Worm (Caenorhabditis elegans) whole organism, young adult: Measurements from ENCODE around the gene arrd-13.

Experiments used
- B0035.1 ChIP-seq: sonication (generic microtip); optimal IDR thresholded peaks from 2 replicates; lab custom pipeline; 2016; ENCODE audit warnings: missing genetic modification characterization, mild to moderate bottlenecking, missing compliant biosample characterization, missing genotype, missing genetic modification reagents
- B0336.3 ChIP-seq: fragments of 200-800 bp; sonication (Bioruptor generic); IDR thresholded peaks from 2 replicates; pipeline ENCODE4 v1.3.6; 2022; ENCODE audit warnings: missing genetic modification characterization, missing compliant biosample characterization
- C06A6.2 ChIP-seq: fragments of 200-800 bp; sonication (Bioruptor generic); conservative IDR thresholded peaks from 2 replicates; pipeline ENCODE4 v1.3.6; 2022; ENCODE audit warnings: missing genetic modification characterization, missing compliant biosample characterization
- D2030.7 ChIP-seq: fragments of 200-800 bp; sonication (Bioruptor generic); IDR thresholded peaks from 2 replicates; pipeline ENCODE4 v1.3.6; 2022; ENCODE audit warnings: missing genetic modification reagents, missing genetic modification characterization, missing compliant biosample characterization
- F33H1.4 ChIP-seq: fragments of 200-800 bp; sonication (Bioruptor generic); IDR thresholded peaks from 2 replicates; pipeline ENCODE4 v1.3.6; 2022; ENCODE audit warnings: missing genetic modification reagents, missing genetic modification characterization, missing compliant biosample characterization
- F37B4.10 ChIP-seq: fragments of 200-800 bp; sonication (Bioruptor generic); IDR thresholded peaks from 2 replicates; pipeline ENCODE4 v1.3.6; 2022; ENCODE audit warnings: missing genetic modification characterization, missing compliant biosample characterization
- F49E8.2 ChIP-seq: sonication (generic microtip); optimal IDR thresholded peaks from 3 replicates; lab custom pipeline; 2017; ENCODE audit warnings: missing genetic modification characterization, mild to moderate bottlenecking, missing compliant biosample characterization, antibody characterized with exemption, moderate library complexity; ENCODE audit not compliant: insufficient read depth
- F52B5.7 ChIP-seq: sonication (generic microtip); optimal IDR thresholded peaks from 2 replicates; lab custom pipeline; 2016; ENCODE audit warnings: mild to moderate bottlenecking, missing genetic modification characterization, missing compliant biosample characterization
- F55B11.4 ChIP-seq: sonication (generic microtip); optimal IDR thresholded peaks from 2 replicates; lab custom pipeline; 2016; ENCODE audit warnings: missing compliant biosample characterization, missing genetic modification characterization, borderline replicate concordance; ENCODE audit not compliant: insufficient read depth
- T07F8.4 ChIP-seq: sonication (generic microtip); optimal IDR thresholded peaks from 2 replicates; lab custom pipeline; 2016; ENCODE audit warnings: mild to moderate bottlenecking, missing genetic modification characterization, moderate library complexity, missing compliant biosample characterization
- T26A5.8 ChIP-seq: sonication (generic microtip); optimal IDR thresholded peaks from 2 replicates; lab custom pipeline; 2016; ENCODE audit warnings: missing genetic modification characterization, missing compliant biosample characterization
- Y53F4B.3 ChIP-seq: fragments of 200-800 bp; sonication (Bioruptor generic); IDR thresholded peaks from 2 replicates; pipeline ENCODE4 v1.3.6; 2022; ENCODE audit warnings: missing genetic modification reagents, missing genetic modification characterization, missing compliant biosample characterization
- Y53G8AR.9 ChIP-seq: fragments of 200-800 bp; sonication (Bioruptor generic); conservative IDR thresholded peaks from 2 replicates; pipeline ENCODE4 v1.3.6; 2022; ENCODE audit warnings: missing genetic modification reagents, missing genetic modification characterization, missing compliant biosample characterization
- attf-3 ChIP-seq: fragments of 200-800 bp; sonication (Bioruptor generic); conservative IDR thresholded peaks from 2 replicates; pipeline ENCODE4 v1.3.6; 2022; ENCODE audit warnings: missing genetic modification reagents, missing genetic modification characterization, missing compliant biosample characterization
- cebp-1 ChIP-seq, 2 experiments: fragments of 200-800 bp in 1 of 2; sonication (Bioruptor generic) in 1 of 2; sonication (generic microtip) in 1 of 2; IDR thresholded peaks in 1 of 2; optimal IDR thresholded peaks in 1 of 2; 2 replicates each; pipeline versions ENCODE4 v1.3.6 to Lab custom; 2017 to 2022; ENCODE audit warnings: missing compliant biosample characterization in 2 of 2, missing genetic modification characterization in 2 of 2, mild to moderate bottlenecking in 1 of 2, missing genetic modification reagents in 1 of 2, moderate library complexity in 1 of 2
- cebp-2 ChIP-seq: fragments of 200-800 bp; sonication (Bioruptor generic); IDR thresholded peaks from 2 replicates; pipeline ENCODE4 v1.3.6; 2022; ENCODE audit warnings: missing genetic modification characterization, missing compliant biosample characterization
- ceh-27 ChIP-seq: fragments of 200-800 bp; sonication (Bioruptor generic); optimal IDR thresholded peaks from 2 replicates; lab custom pipeline; 2018; ENCODE audit warnings: mild to moderate bottlenecking, missing genetic modification characterization, moderate library complexity, missing compliant biosample characterization
- ceh-40 ChIP-seq: fragments of 200-800 bp; sonication (Bioruptor generic); IDR thresholded peaks from 2 replicates; pipeline ENCODE4 v1.3.6; 2022; ENCODE audit warnings: missing genetic modification characterization, missing compliant biosample characterization
- ceh-58 ChIP-seq: fragments of 200-800 bp; sonication (Bioruptor generic); IDR thresholded peaks from 2 replicates; pipeline ENCODE4 v1.3.6; 2022; ENCODE audit warnings: missing genetic modification characterization, missing compliant biosample characterization
- ceh-91 ChIP-seq: fragments of 200-800 bp; sonication (Bioruptor generic); IDR thresholded peaks from 2 replicates; pipeline ENCODE4 v1.3.6; 2022; ENCODE audit warnings: missing genetic modification reagents, missing genetic modification characterization, missing compliant biosample characterization
- dox-1 ChIP-seq: fragments of 200-800 bp; sonication (Bioruptor generic); IDR thresholded peaks from 2 replicates; pipeline ENCODE4 v1.3.6; 2022; ENCODE audit warnings: missing genetic modification reagents, missing genetic modification characterization, missing compliant biosample characterization
- dpl-1 ChIP-seq: fragments of 150-350 bp; optimal IDR thresholded peaks from 2 replicates; lab custom pipeline; 2014; ENCODE audit warnings: missing biosample characterization, missing genetic modification reagents, missing genetic modification characterization
- egrh-3 ChIP-seq: fragments of 200-800 bp; sonication (Bioruptor generic); IDR thresholded peaks from 2 replicates; pipeline ENCODE4 v1.3.6; 2022; ENCODE audit warnings: missing genetic modification reagents, missing genetic modification characterization, missing compliant biosample characterization
- ets-4 ChIP-seq: fragments of 200-800 bp; sonication (Bioruptor generic); optimal IDR thresholded peaks from 2 replicates; lab custom pipeline; 2018; ENCODE audit warnings: mild to moderate bottlenecking, missing genetic modification characterization, missing compliant biosample characterization
- fkh-3 ChIP-seq: sonication (generic microtip); optimal IDR thresholded peaks from 2 replicates; lab custom pipeline; 2016; ENCODE audit warnings: mild to moderate bottlenecking, missing genetic modification characterization, missing compliant biosample characterization
- hmg-1.2 ChIP-seq: fragments of 200-800 bp; sonication (Bioruptor generic); IDR thresholded peaks from 2 replicates; pipeline ENCODE4 v1.3.6; 2022; ENCODE audit warnings: missing genetic modification reagents, missing genetic modification characterization, missing compliant biosample characterization
- hmg-20 ChIP-seq: fragments of 200-800 bp; sonication (Bioruptor generic); IDR thresholded peaks from 2 replicates; pipeline ENCODE4 v1.3.6; 2022; ENCODE audit warnings: missing genetic modification reagents, missing genetic modification characterization, missing compliant biosample characterization
- lag-1 ChIP-seq: fragments of 200-800 bp; sonication (Bioruptor generic); IDR thresholded peaks from 2 replicates; pipeline ENCODE4 v1.3.6; 2022; ENCODE audit warnings: missing genetic modification reagents, missing genetic modification characterization, missing compliant biosample characterization
- let-526 ChIP-seq: fragments of 200-800 bp; sonication (Bioruptor generic); IDR thresholded peaks from 2 replicates; pipeline ENCODE4 v1.3.6; 2022; ENCODE audit warnings: missing genetic modification reagents, missing genetic modification characterization, missing compliant biosample characterization
- lir-1 ChIP-seq: fragments of 200-800 bp; sonication (Bioruptor generic); conservative IDR thresholded peaks from 2 replicates; pipeline ENCODE4 v1.3.6; 2022; ENCODE audit warnings: missing genetic modification reagents, missing genetic modification characterization, missing compliant biosample characterization
- madf-6 ChIP-seq: fragments of 200-800 bp; sonication (Bioruptor generic); IDR thresholded peaks from 2 replicates; pipeline ENCODE4 v1.3.6; 2022; ENCODE audit warnings: missing genetic modification reagents, missing genetic modification characterization, missing compliant biosample characterization
- mcd-1 ChIP-seq: fragments of 200-800 bp; sonication (Bioruptor generic); IDR thresholded peaks from 2 replicates; pipeline ENCODE4 v1.3.6; 2022; ENCODE audit warnings: missing genetic modification reagents, missing genetic modification characterization, missing compliant biosample characterization
- mel-28 ChIP-seq: sonication (generic microtip); optimal IDR thresholded peaks from 2 replicates; lab custom pipeline; 2016; ENCODE audit warnings: borderline replicate concordance, mild to moderate bottlenecking, missing genetic modification characterization, missing compliant biosample characterization
- nhr-120 ChIP-seq: fragments of 200-800 bp; sonication (Bioruptor generic); IDR thresholded peaks from 2 replicates; pipeline ENCODE4 v1.3.6; 2022; ENCODE audit warnings: missing genetic modification characterization, missing compliant biosample characterization
- nhr-90 ChIP-seq: sonication (generic microtip); optimal IDR thresholded peaks from 2 replicates; lab custom pipeline; 2016; ENCODE audit warnings: missing genotype, mild to moderate bottlenecking, missing genetic modification characterization, missing compliant biosample characterization
- rcor-1 ChIP-seq: fragments of 200-800 bp; sonication (Bioruptor generic); IDR thresholded peaks from 2 replicates; pipeline ENCODE4 v1.3.6; 2022; ENCODE audit warnings: missing genetic modification reagents, missing genetic modification characterization, missing compliant biosample characterization
- rpc-1 ChIP-seq, 2 experiments: fragments of 150-350 bp in 1 of 2; sonication (generic microtip) in 1 of 2; optimal IDR thresholded peaks; 2 replicates each; lab custom pipeline; 2014 to 2018; ENCODE audit warnings: missing biosample characterization in 1 of 2, missing genetic modification characterization in 1 of 2, missing genetic modification reagents in 1 of 2, missing genotype in 1 of 2
- sdz-38 ChIP-seq: sonication (generic microtip); optimal IDR thresholded peaks from 2 replicates; lab custom pipeline; 2016; ENCODE audit warnings: missing genotype, missing genetic modification characterization, missing compliant biosample characterization
- snpc-4 ChIP-seq, 5 experiments: fragments of 150-350 bp in 1 of 5; sonication (generic microtip) in 4 of 5; optimal IDR thresholded peaks; 2 replicates each; lab custom pipeline; 2014 to 2018; ENCODE audit warnings: missing genetic modification characterization in 5 of 5, missing biosample characterization in 3 of 5, antibody characterized with exemption in 2 of 5, mild to moderate bottlenecking in 2 of 5, missing compliant biosample characterization in 2 of 5, missing genotype in 2 of 5, moderate library complexity in 2 of 5, missing genetic modification reagents in 1 of 5
- sptf-2 ChIP-seq: fragments of 200-800 bp; sonication (Bioruptor generic); optimal IDR thresholded peaks from 2 replicates; lab custom pipeline; 2018; ENCODE audit warnings: mild to moderate bottlenecking, missing genetic modification characterization, missing compliant biosample characterization
- tbp1 ChIP-seq: fragments of 200-800 bp; sonication (Bioruptor generic); optimal IDR thresholded peaks from 2 replicates; lab custom pipeline; 2018; ENCODE audit warnings: mild to moderate bottlenecking, missing genetic modification characterization, missing compliant biosample characterization
- unc-130 ChIP-seq: sonication (generic microtip); optimal IDR thresholded peaks from 2 replicates; lab custom pipeline; 2016; ENCODE audit warnings: missing genetic modification reagents, missing genetic modification characterization, missing compliant biosample characterization
- xnd-1 ChIP-seq: sonication (generic microtip); optimal IDR thresholded peaks from 2 replicates; lab custom pipeline; 2016; ENCODE audit warnings: missing genotype, missing genetic modification reagents, missing genetic modification characterization, missing compliant biosample characterization
- zim-3 ChIP-seq: sonication (generic microtip); optimal IDR thresholded peaks from 2 replicates; lab custom pipeline; 2017; ENCODE audit warnings: mild to moderate bottlenecking, missing genetic modification characterization, moderate library complexity, missing compliant biosample characterization
- ztf-18 ChIP-seq: sonication (generic microtip); optimal IDR thresholded peaks from 2 replicates; lab custom pipeline; 2016; ENCODE audit warnings: missing genotype, mild to moderate bottlenecking, missing genetic modification characterization, missing compliant biosample characterization
- ztf-26 ChIP-seq: sonication (generic microtip); optimal IDR thresholded peaks from 2 replicates; lab custom pipeline; 2017; ENCODE audit warnings: missing genetic modification characterization, missing compliant biosample characterization
- ztf-3 ChIP-seq: fragments of 200-800 bp; sonication (Bioruptor generic); optimal IDR thresholded peaks from 2 replicates; lab custom pipeline; 2018; ENCODE audit warnings: mild to moderate bottlenecking, missing genetic modification characterization, missing compliant biosample characterization
- ztf-6 ChIP-seq: fragments of 200-800 bp; sonication (Bioruptor generic); IDR thresholded peaks from 2 replicates; pipeline ENCODE4 v1.3.6; 2022; ENCODE audit warnings: missing genetic modification reagents, missing genetic modification characterization, missing compliant biosample characterization

The arrd-13 gene

DNA sequence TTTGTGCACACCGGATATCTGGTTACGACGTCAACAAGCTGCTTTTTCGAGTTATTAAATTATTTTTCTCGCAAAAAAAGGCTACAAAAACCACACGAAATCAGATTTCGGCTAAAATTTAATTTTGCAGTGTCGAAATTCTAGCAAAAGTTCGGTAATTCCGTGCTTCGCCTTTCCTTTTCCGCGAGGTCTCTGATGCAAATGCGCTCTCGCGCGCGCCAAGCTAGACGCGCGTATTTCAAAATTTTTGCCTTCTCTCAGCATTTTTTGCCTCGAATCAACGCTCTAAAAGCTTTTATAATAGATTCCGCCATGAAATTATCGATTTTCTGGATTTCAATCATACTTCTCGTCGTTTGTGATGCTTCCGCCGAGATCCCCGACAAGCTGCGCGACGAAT is 35.4 kb upstream of the arrd-13 start, which contains the start of gene Y54G9A.5 (continued):
- TF ChIP-seq xnd-1 (tag; lab: Kevin White, UChicago), result peak; percentile 6
- TF ChIP-seq Y53G8AR.9 (GFP tag; lab: Robert Waterston, UW), result no peak
- no peak for TF ChIP-seq B0035.1 (tag; lab: Kevin White, UChicago)
- no peak for TF ChIP-seq T26A5.8 (tag; lab: Kevin White, UChicago)
- no peak for TF ChIP-seq snpc-4 (GFP tag; optimal IDR thresholded peaks at IDR 0.05; lab: Kevin White, UChicago)
- peak in 2 of 4 experiments; percentile 26 to 54 for TF ChIP-seq snpc-4 (tag; optimal IDR thresholded peaks at IDR 0.05; lab: Kevin White, UChicago)
- TF ChIP-seq cebp-2, result no peak
- TF ChIP-seq F49E8.2 (tag; lab: Kevin White, UChicago), result peak; percentile 86
- no peak for TF ChIP-seq fkh-3 (tag; lab: Kevin White, UChicago)
- no peak for TF ChIP-seq F37B4.10 (GFP tag; lab: Robert Waterston, UW)
- no peak for TF ChIP-seq mel-28 (tag; lab: Kevin White, UChicago)
- peak; percentile 78 for TF ChIP-seq dox-1 (GFP tag; lab: Robert Waterston, UW)
- TF ChIP-seq ceh-40, result no peak
- peak; percentile 85 for TF ChIP-seq D2030.7 (GFP tag; lab: Robert Waterston, UW)
- TF ChIP-seq lag-1 (GFP tag; lab: Robert Waterston, UW), result no peak
- peak; percentile 31; the same call in 1 of the 2 replicates for TF ChIP-seq hmg-1.2
- TF ChIP-seq zim-3 (tag; lab: Kevin White, UChicago), result no peak
- TF ChIP-seq F33H1.4, result peak; percentile 62
- no peak for TF ChIP-seq rcor-1
- TF ChIP-seq Y53F4B.3 (GFP tag; lab: Robert Waterston, UW), result no peak
- TF ChIP-seq unc-130 (GFP tag; lab: Kevin White, UChicago), result no peak
- peak; percentile 56; the same call in 1 of the 2 replicates for TF ChIP-seq attf-3
- TF ChIP-seq C06A6.2 (GFP tag; lab: Robert Waterston, UW), result no peak
- peak; percentile 73 for TF ChIP-seq ceh-91 (GFP tag; lab: Robert Waterston, UW)
- TF ChIP-seq mcd-1 (GFP tag; lab: Robert Waterston, UW), result peak; percentile 76
- TF ChIP-seq ceh-58 (GFP tag; lab: Robert Waterston, UW), result no peak
- TF ChIP-seq ztf-3, result no peak
- no peak for TF ChIP-seq F52B5.7 (tag; lab: Kevin White, UChicago)
- TF ChIP-seq rpc-1 (optimal IDR thresholded peaks at IDR 0.05; lab: Kevin White, UChicago), result no peak
- no peak for TF ChIP-seq rpc-1 (tag; optimal IDR thresholded peaks at IDR 0.05; lab: Kevin White, UChicago)
- TF ChIP-seq tbp1, result peak; percentile 18
- TF ChIP-seq madf-6 (GFP tag; lab: Robert Waterston, UW), result peak; percentile 76
- no peak for TF ChIP-seq ztf-18
- no peak for TF ChIP-seq cebp-1 (GFP tag; IDR thresholded peaks at IDR 0.05; lab: Robert Waterston, UW)
- TF ChIP-seq cebp-1 (tag; optimal IDR thresholded peaks at IDR 0.05; lab: Kevin White, UChicago), result peak; percentile 8
- TF ChIP-seq dpl-1, result peak; percentile 66
- no peak for TF ChIP-seq T07F8.4 (tag; lab: Kevin White, UChicago)
- no peak for TF ChIP-seq sptf-2 (GFP tag; lab: Kevin White, UChicago)
- TF ChIP-seq ceh-27 (GFP tag; lab: Kevin White, UChicago), result no peak
- no peak for TF ChIP-seq ets-4
- no peak for TF ChIP-seq ztf-6 (GFP tag; lab: Robert Waterston, UW)
- TF ChIP-seq let-526 (GFP tag; lab: Robert Waterston, UW), result no peak
- TF ChIP-seq lir-1 (GFP tag; lab: Robert Waterston, UW), result no peak
- no peak for TF ChIP-seq B0336.3 (GFP tag; lab: Robert Waterston, UW)
- TF ChIP-seq nhr-120 (GFP tag; lab: Robert Waterston, UW), result no peak
- TF ChIP-seq ztf-26 (tag; lab: Kevin White, UChicago), result no peak
- no peak for TF ChIP-seq sdz-38 (tag; lab: Kevin White, UChicago)
- TF ChIP-seq nhr-90 (tag; lab: Kevin White, UChicago), result no peak
- no peak for TF ChIP-seq egrh-3 (GFP tag; lab: Robert Waterston, UW)
- TF ChIP-seq hmg-20 (GFP tag; lab: Robert Waterston, UW), result no peak
- no peak for TF ChIP-seq F55B11.4
